Worm (Caenorhabditis elegans) whole organism, mixed stage, embryonic: ENCODE measurements around the gene C46F2.1.

Experiments used
- blmp-1 ChIP-seq: fragments of 150-350 bp; optimal IDR thresholded peaks from 2 replicates; lab custom pipeline; 2014; ENCODE audit warnings: missing biosample characterization, missing genetic modification characterization
- ceh-39 ChIP-seq: fragments of 150-350 bp; optimal IDR thresholded peaks from 2 replicates; lab custom pipeline; 2014; ENCODE audit warnings: missing biosample characterization, missing genetic modification characterization
- ceh-43 ChIP-seq: fragments of 200-800 bp; sonication (Bioruptor generic); optimal IDR thresholded peaks from 2 replicates; lab custom pipeline; 2018; ENCODE audit warnings: mild to moderate bottlenecking, missing genetic modification characterization, moderate library complexity, missing compliant biosample characterization
- ceh-83 ChIP-seq: fragments of 200-800 bp; sonication (Bioruptor generic); optimal IDR thresholded peaks from 2 replicates; lab custom pipeline; 2018; ENCODE audit warnings: mild to moderate bottlenecking, missing genetic modification characterization, missing compliant biosample characterization
- ces-1 ChIP-seq: fragments of 150-350 bp; optimal IDR thresholded peaks from 2 replicates; lab custom pipeline; 2014; ENCODE audit warnings: missing biosample characterization, missing genetic modification reagents, missing genetic modification characterization
- cnd-1 ChIP-seq: fragments of 200-800 bp; sonication (Bioruptor generic); optimal IDR thresholded peaks from 2 replicates; lab custom pipeline; 2018; ENCODE audit warnings: mild to moderate bottlenecking, missing genetic modification characterization, missing compliant biosample characterization
- drap-1 ChIP-seq: fragments of 200-800 bp; sonication (Bioruptor generic); optimal IDR thresholded peaks from 3 replicates; lab custom pipeline; 2018; ENCODE audit warnings: mild to moderate bottlenecking, missing genetic modification characterization, missing compliant biosample characterization
- elt-1 ChIP-seq: sonication (generic microtip); optimal IDR thresholded peaks from 2 replicates; lab custom pipeline; 2017; ENCODE audit warnings: missing genetic modification characterization, mild to moderate bottlenecking, missing compliant biosample characterization, antibody characterized with exemption, moderate library complexity, borderline replicate concordance; ENCODE audit not compliant: insufficient read depth
- elt-3 ChIP-seq: fragments of 150-350 bp; optimal IDR thresholded peaks from 2 replicates; lab custom pipeline; 2014; ENCODE audit warnings: missing biosample characterization, missing genetic modification characterization
- flh-1 ChIP-seq: fragments of 200-800 bp; sonication (Bioruptor generic); optimal IDR thresholded peaks from 2 replicates; lab custom pipeline; 2018; ENCODE audit warnings: mild to moderate bottlenecking, missing genetic modification characterization, moderate library complexity, missing compliant biosample characterization
- ham-2 ChIP-seq: fragments of 200-800 bp; sonication (Bioruptor generic); optimal IDR thresholded peaks from 2 replicates; lab custom pipeline; 2018; ENCODE audit warnings: mild to moderate bottlenecking, missing genetic modification characterization, missing compliant biosample characterization
- hlh-1 ChIP-seq: fragments of 150-350 bp; optimal IDR thresholded peaks from 2 replicates; lab custom pipeline; 2014; ENCODE audit warnings: missing biosample characterization, missing genetic modification reagents, missing genetic modification characterization
- lin-13 ChIP-seq: fragments of 150-350 bp; optimal IDR thresholded peaks from 2 replicates; lab custom pipeline; 2014; ENCODE audit warnings: missing biosample characterization, missing genetic modification characterization
- lin-32 ChIP-seq: fragments of 200-800 bp; sonication (Bioruptor generic); optimal IDR thresholded peaks from 2 replicates; lab custom pipeline; 2018; ENCODE audit warnings: mild to moderate bottlenecking, missing genetic modification characterization, missing compliant biosample characterization
- lsy-2 ChIP-seq: fragments of 150-350 bp; optimal IDR thresholded peaks from 2 replicates; lab custom pipeline; 2014; ENCODE audit warnings: missing biosample characterization, missing genetic modification characterization
- mep-1 ChIP-seq: fragments of 150-350 bp; optimal IDR thresholded peaks from 2 replicates; lab custom pipeline; 2017; ENCODE audit warnings: missing biosample characterization, missing genetic modification reagents, missing genetic modification characterization, inconsistent platforms
- mls-2 ChIP-seq: sonication (generic microtip); optimal IDR thresholded peaks from 2 replicates; lab custom pipeline; 2016; ENCODE audit warnings: mild to moderate bottlenecking, missing genetic modification characterization, moderate library complexity, missing compliant biosample characterization
- nhr-12 ChIP-seq: fragments of 150-350 bp; optimal IDR thresholded peaks from 2 replicates; lab custom pipeline; 2014; ENCODE audit warnings: missing biosample characterization, missing genetic modification characterization
- nhr-2 ChIP-seq: fragments of 150-350 bp; optimal IDR thresholded peaks from 2 replicates; lab custom pipeline; 2014; ENCODE audit warnings: missing biosample characterization, missing genetic modification characterization
- nhr-28 ChIP-seq: fragments of 150-350 bp; optimal IDR thresholded peaks from 2 replicates; lab custom pipeline; 2014; ENCODE audit warnings: missing biosample characterization, missing genetic modification characterization
- nhr-76 ChIP-seq: sonication (generic microtip); optimal IDR thresholded peaks from 2 replicates; lab custom pipeline; 2017; ENCODE audit warnings: missing biosample characterization, missing genetic modification characterization
- pha-4 ChIP-seq: fragments of 150-350 bp; optimal IDR thresholded peaks from 2 replicates; lab custom pipeline; 2018; ENCODE audit warnings: missing biosample characterization, missing genetic modification reagents, missing genetic modification characterization
- sem-2 ChIP-seq: fragments of 200-800 bp; sonication (Bioruptor generic); optimal IDR thresholded peaks from 2 replicates; lab custom pipeline; 2018; ENCODE audit warnings: mild to moderate bottlenecking, missing genetic modification characterization, missing compliant biosample characterization
- snpc-4 ChIP-seq: fragments of 150-350 bp; optimal IDR thresholded peaks from 2 replicates; lab custom pipeline; 2014; ENCODE audit warnings: missing biosample characterization, missing genetic modification characterization
- sptf-1 ChIP-seq: sonication (generic microtip); optimal IDR thresholded peaks from 2 replicates; lab custom pipeline; 2017; ENCODE audit warnings: mild to moderate bottlenecking, missing genetic modification characterization, moderate library complexity, missing compliant biosample characterization
- tbx-8 ChIP-seq: fragments of 200-800 bp; sonication (Bioruptor generic); optimal IDR thresholded peaks from 2 replicates; lab custom pipeline; 2018; ENCODE audit warnings: mild to moderate bottlenecking, missing genetic modification characterization, moderate library complexity, missing compliant biosample characterization
- unc-120 ChIP-seq: sonication (generic microtip); optimal IDR thresholded peaks from 2 replicates; lab custom pipeline; 2017; ENCODE audit warnings: missing genetic modification characterization, missing compliant biosample characterization; ENCODE audit not compliant: poor library complexity, severe bottlenecking
- unc-62 ChIP-seq: fragments of 150-350 bp; optimal IDR thresholded peaks from 2 replicates; lab custom pipeline; 2014; ENCODE audit warnings: missing biosample characterization, missing genetic modification reagents, missing genetic modification characterization
- zip-8 ChIP-seq: fragments of 150-350 bp; optimal IDR thresholded peaks from 2 replicates; lab custom pipeline; 2014; ENCODE audit warnings: missing biosample characterization, missing genetic modification characterization
- ztf-11 ChIP-seq: fragments of 150-350 bp; optimal IDR thresholded peaks from 2 replicates; lab custom pipeline; 2014; ENCODE audit warnings: missing biosample characterization, missing genetic modification characterization

Gene C46F2.1

DNA sequence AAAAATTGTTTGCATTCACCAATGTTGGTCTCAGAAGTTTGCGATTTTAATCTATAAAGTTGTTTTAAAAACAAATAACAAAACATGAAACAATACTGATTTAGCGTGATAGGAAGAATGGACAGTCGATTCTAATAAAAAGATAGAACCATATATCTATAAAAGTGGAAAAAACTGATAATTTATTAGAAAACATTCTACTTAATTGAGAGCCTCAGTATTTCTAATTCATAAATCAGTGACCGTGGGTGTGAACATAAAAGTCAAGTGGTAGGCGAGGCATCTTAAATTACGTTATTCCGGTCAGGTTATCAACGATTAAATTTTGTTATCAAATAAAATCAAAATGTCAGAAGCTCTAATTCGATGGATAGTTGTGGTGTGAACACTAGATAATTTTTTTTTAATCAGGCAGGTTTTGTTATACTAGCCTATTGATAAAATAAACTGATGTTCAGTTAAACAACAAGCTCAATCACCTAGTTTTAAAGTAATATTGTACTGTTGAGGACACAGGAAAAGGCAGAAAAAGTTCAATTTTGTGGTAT is 21.0 kb downstream of the C46F2.1 start, which contains the start of gene catp-5:
Gene catp-5 (minus strand): TSS at position 51 of the 548 bp plus-strand sequence.
- no peak for TF ChIP-seq nhr-76 (tag; lab: Kevin White, UChicago)
- TF ChIP-seq pha-4 (tag; lab: Kevin White, UChicago) = no peak
- no peak for TF ChIP-seq unc-120 (tag; lab: Kevin White, UChicago)
- no peak for TF ChIP-seq tbx-8 (GFP tag; lab: Kevin White, UChicago)
- no peak for TF ChIP-seq ceh-39 (tag; lab: Kevin White, UChicago)
- no peak for TF ChIP-seq flh-1 (GFP tag; lab: Kevin White, UChicago)
- no peak for TF ChIP-seq nhr-2
- TF ChIP-seq lsy-2 = no peak
- TF ChIP-seq ztf-11 = no peak
- TF ChIP-seq ces-1 (GFP tag; lab: Kevin White, UChicago) = no peak

ce11 chrX:8103899-8104298 is 26.1 kb downstream of the C46F2.1 start, which contains the start of gene K07E3.2:
K07E3.2 (plus strand) TSS chrX:8104298.
- TF ChIP-seq hlh-1 (tag; lab: Kevin White, UChicago) (peak; percentile 28), ces-1 (GFP tag; lab: Kevin White, UChicago) (peak; percentile 5), tbx-8 (GFP tag; lab: Kevin White, UChicago) (no peak), cnd-1 (tag; lab: Kevin White, UChicago) (no peak)
- TF ChIP-seq, all 35 proteins: peak for 2

DNA sequence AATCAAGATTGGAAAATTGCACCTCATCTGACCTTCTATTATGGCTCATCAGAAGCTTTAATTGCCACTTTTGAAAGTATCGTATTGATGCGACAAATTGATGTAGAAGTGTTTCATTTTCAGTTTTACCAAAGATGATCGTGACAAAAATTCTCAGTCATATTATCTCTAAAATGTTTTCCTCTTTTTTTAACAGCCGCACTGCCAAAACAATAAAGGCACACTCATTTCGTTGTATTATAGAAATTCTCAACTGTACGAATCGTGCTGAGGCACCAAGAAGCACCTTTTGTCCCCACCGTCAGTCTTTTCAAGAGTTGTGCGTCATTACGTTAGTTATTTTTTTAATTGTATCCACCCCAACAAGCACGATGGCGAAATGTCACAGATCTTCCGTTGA is 30.1 kb downstream of the C46F2.1 start, which contains the start of gene K07E3.9:
Gene K07E3.9 (plus strand): TSS at position 301 of the 400 bp plus-strand sequence.
- TF ChIP-seq lin-32 (no peak), ceh-39 (tag; lab: Kevin White, UChicago) (no peak), ceh-83 (GFP tag; lab: Kevin White, UChicago) (no peak), nhr-28 (tag; lab: Kevin White, UChicago) (no peak)

ce11 chrX:8109531-8109930 is 31.7 kb downstream of the C46F2.1 start:
- no peak for TF ChIP-seq pha-4 (tag; lab: Kevin White, UChicago)
- TF ChIP-seq elt-3 (tag; lab: Kevin White, UChicago) = no peak
- no peak for TF ChIP-seq nhr-76 (tag; lab: Kevin White, UChicago)
- TF ChIP-seq flh-1 (GFP tag; lab: Kevin White, UChicago) = no peak
- TF ChIP-seq elt-1 (tag; lab: Kevin White, UChicago) = no peak
- no peak for TF ChIP-seq unc-62 (GFP tag; lab: Kevin White, UChicago)
- TF ChIP-seq nhr-28 (tag; lab: Kevin White, UChicago) = no peak
- TF ChIP-seq, all 35 proteins: peak for 0

ce11 chrX:8110193-8110592 is 32.3 kb downstream of the C46F2.1 start, which contains the start of gene K07E3.1:
K07E3.1 (plus strand) TSS chrX:8110439.
- TF ChIP-seq blmp-1 (tag; lab: Kevin White, UChicago) = no peak
- no peak for TF ChIP-seq lin-32
- no peak for TF ChIP-seq unc-62 (GFP tag; lab: Kevin White, UChicago)
- TF ChIP-seq hlh-1 (tag; lab: Kevin White, UChicago) = no peak
- TF ChIP-seq drap-1 (GFP tag; lab: Kevin White, UChicago) = no peak
- TF ChIP-seq nhr-28 (tag; lab: Kevin White, UChicago) = no peak
- TF ChIP-seq lin-13 (tag; lab: Kevin White, UChicago) = no peak
- TF ChIP-seq zip-8 (tag; lab: Kevin White, UChicago) = no peak
- no peak for TF ChIP-seq ceh-39 (tag; lab: Kevin White, UChicago)
- TF ChIP-seq mep-1 (tag; lab: Kevin White, UChicago) = no peak
- no peak for TF ChIP-seq sem-2 (GFP tag; lab: Kevin White, UChicago)
- TF ChIP-seq ces-1 (GFP tag; lab: Kevin White, UChicago) = no peak
- TF ChIP-seq ceh-43 (GFP tag; lab: Kevin White, UChicago) = no peak
- no peak for TF ChIP-seq nhr-76 (tag; lab: Kevin White, UChicago)
- TF ChIP-seq sptf-1 (tag; lab: Kevin White, UChicago) = no peak
- TF ChIP-seq snpc-4 (tag; lab: Kevin White, UChicago) = no peak
- TF ChIP-seq elt-1 (tag; lab: Kevin White, UChicago) = no peak
- no peak for TF ChIP-seq cnd-1 (tag; lab: Kevin White, UChicago)

DNA sequence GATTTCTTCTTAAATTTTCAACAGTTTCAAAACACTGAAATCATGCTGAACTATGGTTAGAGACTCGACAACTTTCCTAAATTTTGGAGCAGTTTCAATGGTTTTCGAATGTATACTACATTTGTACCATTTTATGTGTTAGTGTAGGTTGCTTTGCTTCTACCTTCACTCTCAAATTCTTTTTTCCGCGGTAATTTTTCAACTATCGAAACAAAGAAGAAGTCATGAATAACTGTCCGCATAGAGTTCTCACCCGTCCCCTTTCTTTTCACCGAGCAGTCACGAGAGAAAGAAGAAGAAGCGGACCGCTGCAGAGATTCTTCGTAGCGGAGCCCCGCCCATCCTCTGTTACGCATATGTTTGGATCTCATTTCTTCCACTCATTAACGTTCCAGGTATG is 38.3 kb downstream of the C46F2.1 start, which contains the start of gene hlh-8:
Gene hlh-8 (plus strand): TSS at position 301 of the 400 bp plus-strand sequence.
- TF ChIP-seq elt-1 (tag; lab: Kevin White, UChicago) (no peak), mls-2 (no peak), ham-2 (GFP tag; lab: Kevin White, UChicago) (no peak), cnd-1 (tag; lab: Kevin White, UChicago) (no peak), lin-32 (no peak), nhr-12 (tag; lab: Kevin White, UChicago) (no peak), elt-3 (tag; lab: Kevin White, UChicago) (no peak), ceh-83 (GFP tag; lab: Kevin White, UChicago) (no peak), ztf-11 (no peak), pha-4 (tag; lab: Kevin White, UChicago) (no peak), lin-13 (tag; lab: Kevin White, UChicago) (no peak), ces-1 (GFP tag; lab: Kevin White, UChicago) (no peak), unc-120 (tag; lab: Kevin White, UChicago) (no peak)
